Fruit fly (Drosophila melanogaster) whole organism, prepupa: Measurements from ENCODE around the gene mRpS35.

Source experiments
- CG15336 ChIP-seq: fragments of 200-800 bp; sonication (Bioruptor generic); IDR thresholded peaks from 2 replicates; pipeline ENCODE4 v1.3.6; 2022; ENCODE audit warnings: missing biosample characterization, missing genetic modification characterization
- CG1621 ChIP-seq: fragments of 200-800 bp; sonication (Bioruptor generic); optimal IDR thresholded peaks from 3 replicates; lab custom pipeline; 2018; ENCODE audit warnings: missing biosample characterization, mild to moderate bottlenecking, missing genetic modification characterization
- CG4318 ChIP-seq: fragments of 200-800 bp; sonication (Bioruptor generic); optimal IDR thresholded peaks from 3 replicates; lab custom pipeline; 2017; ENCODE audit warnings: missing biosample characterization, mild to moderate bottlenecking, missing genetic modification characterization
- CG6808 ChIP-seq: fragments of 200-800 bp; sonication (Bioruptor generic); optimal IDR thresholded peaks from 3 replicates; lab custom pipeline; 2017; ENCODE audit warnings: missing biosample characterization, missing genetic modification characterization, mild to moderate bottlenecking, moderate library complexity, missing genetic modification reagents
- CG8119 ChIP-seq: fragments of 200-800 bp; sonication (Bioruptor generic); IDR thresholded peaks from 3 replicates; pipeline ENCODE4 v1.3.6; 2022; ENCODE audit warnings: missing biosample characterization, missing genetic modification characterization
- pdm3 ChIP-seq: fragments of 200-800 bp; sonication (Bioruptor generic); optimal IDR thresholded peaks from 3 replicates; lab custom pipeline; 2016; ENCODE audit warnings: missing biosample characterization, missing genetic modification characterization

dm6 chr3L:2802085-2802484 lies 21.4 kb downstream of the mRpS35 start:
- TF ChIP-seq CG8119 (GFP tag; lab: Robert Waterston, UW) = peak; percentile 90
- TF ChIP-seq CG15336 = peak; percentile 85
- TF ChIP-seq pdm3 (GFP tag; lab: Kevin White, UChicago) = peak; percentile 75
- peak; percentile 81 for TF ChIP-seq CG4318
- peak; percentile 3 for TF ChIP-seq CG6808
- TF ChIP-seq CG1621 (tag; lab: Kevin White, UChicago) = no peak
